Worm (Caenorhabditis elegans) whole organism, L4 larva: ENCODE data around the gene srlf-21.

Experiments used
- D1046.2 ChIP-seq: fragments of 200-800 bp; sonication (Bioruptor generic); IDR thresholded peaks from 2 replicates; pipeline ENCODE4 v1.3.6; 2022; ENCODE audit warnings: missing genetic modification characterization, missing compliant biosample characterization
- F37D6.2 ChIP-seq: sonication (generic microtip); optimal IDR thresholded peaks from 2 replicates; lab custom pipeline; 2016; ENCODE audit warnings: mild to moderate bottlenecking, missing genetic modification characterization, missing compliant biosample characterization
- T20F7.1 ChIP-seq: fragments of 200-800 bp; sonication (Bioruptor generic); optimal IDR thresholded peaks from 2 replicates; lab custom pipeline; 2018; ENCODE audit warnings: mild to moderate bottlenecking, missing genetic modification characterization, missing compliant biosample characterization
- Y105C5A.15 ChIP-seq: fragments of 200-800 bp; sonication (Bioruptor generic); IDR thresholded peaks from 2 replicates; pipeline ENCODE4 v1.3.6; 2022; ENCODE audit warnings: missing genetic modification characterization, missing compliant biosample characterization
- Y5F2A.4 ChIP-seq: fragments of 200-800 bp; sonication (Bioruptor generic); optimal IDR thresholded peaks from 2 replicates; lab custom pipeline; 2018; ENCODE audit warnings: mild to moderate bottlenecking, missing genetic modification characterization, missing compliant biosample characterization
- Y75B8A.6 ChIP-seq: fragments of 200-800 bp; sonication (Bioruptor generic); IDR thresholded peaks from 2 replicates; pipeline ENCODE4 v1.3.6; 2022; ENCODE audit warnings: missing genetic modification reagents, missing genetic modification characterization, missing compliant biosample characterization
- ZK337.2 ChIP-seq: fragments of 200-800 bp; sonication (Bioruptor generic); IDR thresholded peaks from 2 replicates; pipeline ENCODE4 v1.3.6; 2022; ENCODE audit warnings: missing genetic modification reagents, missing genetic modification characterization, missing compliant biosample characterization
- aha-1 ChIP-seq: fragments of 150-350 bp; peaks from one replicate; lab custom pipeline; 2014; ENCODE audit warnings: missing biosample characterization, missing genetic modification characterization
- aly-2 ChIP-seq: sonication (generic microtip); optimal IDR thresholded peaks from 2 replicates; lab custom pipeline; 2018; ENCODE audit warnings: missing biosample characterization, missing genetic modification characterization
- arid-1 ChIP-seq: fragments of 200-800 bp; sonication (Bioruptor generic); conservative IDR thresholded peaks from 2 replicates; pipeline ENCODE4 v1.3.6; 2022; ENCODE audit warnings: missing genetic modification reagents, missing genetic modification characterization, missing compliant biosample characterization
- ceh-82 ChIP-seq: sonication (generic microtip); optimal IDR thresholded peaks from 2 replicates; lab custom pipeline; 2017; ENCODE audit warnings: missing biosample characterization, missing genetic modification characterization
- ctbp-1 ChIP-seq: fragments of 200-800 bp; sonication (Bioruptor generic); IDR thresholded peaks from 2 replicates; pipeline ENCODE4 v1.3.6; 2022; ENCODE audit warnings: missing genetic modification reagents, missing genetic modification characterization, missing compliant biosample characterization
- dmd-8 ChIP-seq: fragments of 200-800 bp; sonication (Bioruptor generic); IDR thresholded peaks from 2 replicates; pipeline ENCODE4 v1.3.6; 2022; ENCODE audit warnings: missing genetic modification characterization, missing compliant biosample characterization
- gei-8 ChIP-seq: fragments of 200-800 bp; sonication (Bioruptor generic); optimal IDR thresholded peaks from 2 replicates; lab custom pipeline; 2018; ENCODE audit warnings: mild to moderate bottlenecking, missing genetic modification characterization, missing compliant biosample characterization
- hlh-11 ChIP-seq: fragments of 200-800 bp; sonication (Bioruptor generic); optimal IDR thresholded peaks from 2 replicates; lab custom pipeline; 2018; ENCODE audit warnings: mild to moderate bottlenecking, missing genetic modification characterization, missing compliant biosample characterization
- hlh-30 ChIP-seq: sonication (generic microtip); optimal IDR thresholded peaks from 2 replicates; lab custom pipeline; 2017; ENCODE audit warnings: antibody characterized with exemption, mild to moderate bottlenecking, missing genetic modification characterization, missing compliant biosample characterization; ENCODE audit not compliant: insufficient read depth
- hmg-1.1 ChIP-seq: fragments of 200-800 bp; sonication (Bioruptor generic); IDR thresholded peaks from 2 replicates; pipeline ENCODE4 v1.3.6; 2022; ENCODE audit warnings: missing genetic modification reagents, missing genetic modification characterization, missing compliant biosample characterization
- jun-1 ChIP-seq: fragments of 150-350 bp; optimal IDR thresholded peaks from 2 replicates; lab custom pipeline; 2014; ENCODE audit warnings: missing biosample characterization, missing genetic modification reagents, missing genetic modification characterization
- lin-1 ChIP-seq: fragments of 200-800 bp; sonication (Bioruptor generic); IDR thresholded peaks from 2 replicates; pipeline ENCODE4 v1.3.6; 2022; ENCODE audit warnings: missing genetic modification reagents, missing genetic modification characterization, missing compliant biosample characterization
- lin-15B ChIP-seq: fragments of 150-350 bp; sonication (generic microtip); optimal IDR thresholded peaks from 3 replicates; lab custom pipeline; 2014; ENCODE audit warnings: missing biosample characterization, missing genetic modification characterization
- lin-29 ChIP-seq: fragments of 200-800 bp; sonication (Bioruptor generic); IDR thresholded peaks from 2 replicates; pipeline ENCODE4 v1.3.6; 2022; ENCODE audit warnings: missing genetic modification reagents, missing genetic modification characterization, missing compliant biosample characterization
- lin-39 ChIP-seq: fragments of 150-350 bp; optimal IDR thresholded peaks from 2 replicates; lab custom pipeline; 2014; ENCODE audit warnings: missing biosample characterization, missing genetic modification reagents, missing genetic modification characterization
- lsy-2 ChIP-seq, 2 experiments: fragments of 150-350 bp in 1 of 2; sonication (generic microtip) in 1 of 2; optimal IDR thresholded peaks; 2 replicates each; lab custom pipeline; 2014 to 2017; ENCODE audit warnings: missing biosample characterization in 2 of 2, missing genetic modification characterization in 2 of 2
- madf-5 ChIP-seq, 2 experiments: fragments of 200-800 bp; sonication (Bioruptor generic); IDR thresholded peaks; 2 replicates each; pipeline ENCODE4 v1.3.6; 2022; ENCODE audit warnings: missing compliant biosample characterization in 2 of 2, missing genetic modification characterization in 2 of 2
- madf-9 ChIP-seq: fragments of 200-800 bp; sonication (Bioruptor generic); conservative IDR thresholded peaks from 2 replicates; pipeline ENCODE4 v1.3.6; 2022; ENCODE audit warnings: missing genetic modification reagents, missing genetic modification characterization, missing compliant biosample characterization
- mdl-1 ChIP-seq, 2 experiments: fragments of 150-350 bp in 1 of 2; sonication (generic microtip) in 1 of 2; optimal IDR thresholded peaks; 2 replicates each; lab custom pipeline; 2014 to 2017; ENCODE audit warnings: missing biosample characterization in 2 of 2, missing genetic modification characterization in 2 of 2
- mdt-29 ChIP-seq: fragments of 200-800 bp; sonication (Bioruptor generic); IDR thresholded peaks from 2 replicates; pipeline ENCODE4 v1.3.6; 2022; ENCODE audit warnings: missing genetic modification reagents, missing genetic modification characterization, missing compliant biosample characterization
- mep-1 ChIP-seq: fragments of 150-350 bp; sonication (generic microtip); optimal IDR thresholded peaks from 3 replicates; lab custom pipeline; 2014; ENCODE audit warnings: missing biosample characterization, missing genetic modification characterization
- mxl-2 ChIP-seq: fragments of 200-800 bp; sonication (Bioruptor generic); conservative IDR thresholded peaks from 2 replicates; pipeline ENCODE4 v1.3.6; 2022; ENCODE audit warnings: missing genetic modification reagents, missing genetic modification characterization, missing compliant biosample characterization
- nhr-10 ChIP-seq: fragments of 150-350 bp; optimal IDR thresholded peaks from 2 replicates; lab custom pipeline; 2014; ENCODE audit warnings: missing biosample characterization, missing genetic modification characterization
- nhr-102 ChIP-seq: sonication (generic microtip); optimal IDR thresholded peaks from 2 replicates; lab custom pipeline; 2016; ENCODE audit warnings: mild to moderate bottlenecking, missing genetic modification characterization, moderate library complexity, missing compliant biosample characterization
- nhr-237 ChIP-seq: sonication (generic microtip); optimal IDR thresholded peaks from 2 replicates; lab custom pipeline; 2017; ENCODE audit warnings: missing biosample characterization, missing genetic modification characterization
- nhr-48 ChIP-seq: sonication (generic microtip); optimal IDR thresholded peaks from 2 replicates; lab custom pipeline; 2016; ENCODE audit warnings: mild to moderate bottlenecking, missing genetic modification characterization, missing compliant biosample characterization
- nhr-6 ChIP-seq: fragments of 150-350 bp; optimal IDR thresholded peaks from 2 replicates; lab custom pipeline; 2014; ENCODE audit warnings: missing biosample characterization, missing genetic modification characterization
- nhr-76 ChIP-seq: fragments of 150-350 bp; optimal IDR thresholded peaks from 2 replicates; lab custom pipeline; 2014; ENCODE audit warnings: missing biosample characterization, missing genetic modification characterization
- pha-4 ChIP-seq, 2 experiments: fragments of 150-350 bp in 1 of 2; fragments of 200-800 bp in 1 of 2; sonication (Bioruptor generic) in 1 of 2; IDR thresholded peaks in 1 of 2; optimal IDR thresholded peaks in 1 of 2; 2 replicates each; pipeline versions ENCODE4 v1.3.6 to Lab custom; 2014 to 2022; ENCODE audit warnings: missing genetic modification characterization in 2 of 2, missing genetic modification reagents in 2 of 2, missing biosample characterization in 1 of 2, missing compliant biosample characterization in 1 of 2
- pqm-1 ChIP-seq: sonication (generic microtip); optimal IDR thresholded peaks from 2 replicates; lab custom pipeline; 2017; ENCODE audit warnings: missing biosample characterization, missing genetic modification characterization
- rbr-2 ChIP-seq: sonication (generic microtip); optimal IDR thresholded peaks from 2 replicates; lab custom pipeline; 2016; ENCODE audit warnings: missing genotype, missing genetic modification characterization, missing compliant biosample characterization
- sdz-12 ChIP-seq: fragments of 200-800 bp; sonication (Bioruptor generic); optimal IDR thresholded peaks from 2 replicates; lab custom pipeline; 2018; ENCODE audit warnings: mild to moderate bottlenecking, missing genetic modification characterization, missing compliant biosample characterization
- skn-1 ChIP-seq: fragments of 150-350 bp; optimal IDR thresholded peaks from 2 replicates; lab custom pipeline; 2014; ENCODE audit warnings: missing biosample characterization, missing genetic modification characterization
- snpc-4 ChIP-seq: fragments of 150-350 bp; optimal IDR thresholded peaks from 2 replicates; lab custom pipeline; 2014; ENCODE audit warnings: missing biosample characterization, missing genetic modification characterization
- tag-97 ChIP-seq: fragments of 200-800 bp; sonication (Bioruptor generic); IDR thresholded peaks from 2 replicates; pipeline ENCODE4 v1.3.6; 2022; ENCODE audit warnings: missing genetic modification characterization, missing compliant biosample characterization
- tra-1 ChIP-seq: fragments of 200-800 bp; sonication (Bioruptor generic); IDR thresholded peaks from 2 replicates; pipeline ENCODE4 v1.3.6; 2022; ENCODE audit warnings: missing genetic modification reagents, missing genetic modification characterization, missing compliant biosample characterization
- unc-130 ChIP-seq: sonication (generic microtip); optimal IDR thresholded peaks from 2 replicates; lab custom pipeline; 2016; ENCODE audit warnings: missing genetic modification reagents, missing genetic modification characterization, missing compliant biosample characterization
- unc-39 ChIP-seq: sonication (generic microtip); optimal IDR thresholded peaks from 2 replicates; lab custom pipeline; 2017; ENCODE audit warnings: missing biosample characterization, missing genetic modification characterization
- zip-2 ChIP-seq: fragments of 150-350 bp; optimal IDR thresholded peaks from 2 replicates; lab custom pipeline; 2014; ENCODE audit warnings: missing biosample characterization, missing genetic modification characterization

The srlf-21 gene

ce11 chrV:871029-871428 lies 19.3 kb downstream of the srlf-21 start, which contains the start of gene T02B11.4 (continued):
- TF ChIP-seq pqm-1: no peak
- no peak for TF ChIP-seq nhr-102 (tag; lab: Kevin White, UChicago)
- no peak for TF ChIP-seq skn-1 (tag; lab: Kevin White, UChicago)

- no peak for TF ChIP-seq mdl-1 (tag; optimal IDR thresholded peaks at IDR 0.05; lab: Kevin White, UChicago)
- TF ChIP-seq Y75B8A.6: no peak
- no peak for TF ChIP-seq nhr-10 (tag; lab: Kevin White, UChicago)
- no peak for TF ChIP-seq unc-130 (GFP tag; lab: Kevin White, UChicago)
- no peak for TF ChIP-seq nhr-237 (tag; lab: Kevin White, UChicago)
- no peak for TF ChIP-seq lsy-2 (tag; optimal IDR thresholded peaks at IDR 0.05; lab: Kevin White, UChicago)
- TF ChIP-seq lin-29: no peak
- TF ChIP-seq lin-15B: no peak
- no peak for TF ChIP-seq lin-39
- TF ChIP-seq T20F7.1 (GFP tag; lab: Kevin White, UChicago): no peak
- no peak for TF ChIP-seq pha-4 (GFP tag; IDR thresholded peaks at IDR 0.05; lab: Robert Waterston, UW)
- no peak for TF ChIP-seq pha-4 (tag; optimal IDR thresholded peaks at IDR 0.05; lab: Kevin White, UChicago)
- no peak for TF ChIP-seq jun-1 (tag; lab: Kevin White, UChicago)
- TF ChIP-seq Y5F2A.4 (GFP tag; lab: Kevin White, UChicago): no peak
Measured at ce11 chrV:866729-867128, 23.6 kb downstream of the srlf-21 start, which contains the start of gene T02B11.3. Gene T02B11.3 (minus strand): TSS chrV:866829.

ce11 chrV:858841-859456 lies 31.4 kb downstream of the srlf-21 start:
- no peak for TF ChIP-seq hmg-1.1 (GFP tag; lab: Robert Waterston, UW)
- TF ChIP-seq lin-39: no peak
- TF ChIP-seq unc-130 (GFP tag; lab: Kevin White, UChicago): no peak
- no peak for TF ChIP-seq hlh-30 (tag; lab: Kevin White, UChicago)
- no peak for TF ChIP-seq hlh-11 (tag; lab: Kevin White, UChicago)
- no peak for TF ChIP-seq ceh-82 (tag; lab: Kevin White, UChicago)
- peak; percentile 48; the same call in 1 of the 2 replicates for TF ChIP-seq ZK337.2
- TF ChIP-seq T20F7.1 (GFP tag; lab: Kevin White, UChicago): no peak
- TF ChIP-seq rbr-2 (tag; lab: Kevin White, UChicago): no peak
- no peak for TF ChIP-seq dmd-8
- TF ChIP-seq mep-1 (tag; lab: Kevin White, UChicago): no peak
- TF ChIP-seq nhr-48 (tag; lab: Kevin White, UChicago): no peak
- no peak for TF ChIP-seq lin-15B
- no peak for TF ChIP-seq sdz-12 (GFP tag; lab: Kevin White, UChicago)
- no peak for TF ChIP-seq nhr-76 (tag; lab: Kevin White, UChicago)
- TF ChIP-seq madf-5 (GFP tag; IDR thresholded peaks at IDR 0.05; lab: Robert Waterston, UW): no peak; a peak in 1 of 4 replicates
- TF ChIP-seq lin-1: peak; percentile 44; the same call in 1 of the 2 replicates
- TF ChIP-seq aly-2 (tag; lab: Kevin White, UChicago): no peak
- no peak for TF ChIP-seq F37D6.2 (tag; lab: Kevin White, UChicago)
- no peak for TF ChIP-seq nhr-6
- TF ChIP-seq aha-1 (tag; lab: Kevin White, UChicago): no peak
- TF ChIP-seq ctbp-1 (GFP tag; lab: Robert Waterston, UW): no peak
- TF ChIP-seq mxl-2 (GFP tag; lab: Robert Waterston, UW): no peak
- TF ChIP-seq Y105C5A.15 (GFP tag; lab: Robert Waterston, UW): no peak
- no peak for TF ChIP-seq tag-97
- 0 out of 2 replicates have a peak, but pooled peaks have one; percentile 8 for TF ChIP-seq arid-1 (GFP tag; lab: Robert Waterston, UW)
- peak; percentile 58 for TF ChIP-seq mdt-29 (GFP tag; lab: Robert Waterston, UW)
- 0 out of 2 replicates have a peak, but pooled peaks have one; percentile 57 for TF ChIP-seq pha-4 (GFP tag; IDR thresholded peaks at IDR 0.05; lab: Robert Waterston, UW)
- no peak for TF ChIP-seq pha-4 (tag; optimal IDR thresholded peaks at IDR 0.05; lab: Kevin White, UChicago)
- peak; percentile 80 for TF ChIP-seq snpc-4 (tag; lab: Kevin White, UChicago)
- no peak for TF ChIP-seq nhr-237 (tag; lab: Kevin White, UChicago)
- TF ChIP-seq madf-9: no peak
- no peak for TF ChIP-seq lin-29
- TF ChIP-seq gei-8 (GFP tag; lab: Kevin White, UChicago): no peak
- peak; percentile 40; the same call in 1 of the 2 replicates for TF ChIP-seq tra-1
- TF ChIP-seq unc-39 (tag; lab: Kevin White, UChicago): no peak
- no peak for TF ChIP-seq zip-2 (tag; lab: Kevin White, UChicago)
- no peak for TF ChIP-seq D1046.2
- TF ChIP-seq jun-1 (tag; lab: Kevin White, UChicago): no peak
